Worm (Caenorhabditis elegans): Measurements from ENCODE around the gene srw-21.

- TF ChIP-seq tra-4 (tag; optimal IDR thresholded peaks at IDR 0.05) (no peak), sea-1 (GFP tag; conservative IDR thresholded peaks at IDR 0.05) (no peak), aly-1 (tag; optimal IDR thresholded peaks at IDR 0.05) (no peak), pes-1 (GFP tag; IDR thresholded peaks at IDR 0.05) (no peak), ama-1 (optimal IDR thresholded peaks at IDR 0.05) (no peak), flt-1 (GFP tag; IDR thresholded peaks at IDR 0.05) (no peak), tbx-11 (GFP tag; IDR thresholded peaks at IDR 0.05) (no peak), ceh-13 (GFP tag; optimal IDR thresholded peaks at IDR 0.05) (no peak), ceh-36 (tag; optimal IDR thresholded peaks at IDR 0.05) (no peak), scrt-1 (GFP tag; IDR thresholded peaks at IDR 0.05) (no peak), B0310.2 (tag; optimal IDR thresholded peaks at IDR 0.05) (no peak), F13C5.2 (tag; optimal IDR thresholded peaks at IDR 0.05) (no peak)
These were observed 43.7 kb upstream of the srw-21 start, which contains the start of gene T26H5.11 for ce11 chrV:15444188-15444587.
